Worm (Caenorhabditis elegans) whole organism, L1 larva: ENCODE measurements around the gene T21B10.4.

Experiments
- aly-2 ChIP-seq: fragments of 150-350 bp; optimal IDR thresholded peaks from 2 replicates; lab custom pipeline; 2014; ENCODE audit warnings: missing biosample characterization, missing genetic modification characterization
- ama-1 ChIP-seq: fragments of 150-350 bp; optimal IDR thresholded peaks from 2 replicates; lab custom pipeline; 2014
- blmp-1 ChIP-seq: fragments of 150-350 bp; optimal IDR thresholded peaks from 2 replicates; lab custom pipeline; 2014; ENCODE audit warnings: missing biosample characterization, missing genetic modification characterization
- efl-1 ChIP-seq, 4 experiments: fragments of 150-350 bp; optimal IDR thresholded peaks in 3 of 4; peaks in 1 of 4; 1 replicate in 1 of 4; 2 replicates in 3 of 4; lab custom pipeline; 2014; ENCODE audit warnings: missing biosample characterization in 2 of 4, missing genetic modification characterization in 2 of 4, missing genetic modification reagents in 2 of 4
- lir-3 ChIP-seq: sonication (generic microtip); optimal IDR thresholded peaks from 2 replicates; lab custom pipeline; 2016; ENCODE audit warnings: mild to moderate bottlenecking, missing genetic modification characterization, moderate library complexity, missing compliant biosample characterization; ENCODE audit not compliant: poor library complexity
- mef-2 ChIP-seq: fragments of 150-350 bp; optimal IDR thresholded peaks from 2 replicates; lab custom pipeline; 2014; ENCODE audit warnings: missing biosample characterization, missing genetic modification characterization
- nhr-11 ChIP-seq: fragments of 150-350 bp; optimal IDR thresholded peaks from 2 replicates; lab custom pipeline; 2014; ENCODE audit warnings: missing biosample characterization, missing genetic modification characterization
- sup-37 ChIP-seq: fragments of 200-800 bp; sonication (Bioruptor generic); optimal IDR thresholded peaks from 2 replicates; lab custom pipeline; 2018; ENCODE audit warnings: mild to moderate bottlenecking, missing genetic modification characterization, missing compliant biosample characterization
- tlp-1 ChIP-seq: fragments of 150-350 bp; optimal IDR thresholded peaks from 2 replicates; lab custom pipeline; 2014; ENCODE audit warnings: missing biosample characterization, missing genetic modification characterization

DNA sequence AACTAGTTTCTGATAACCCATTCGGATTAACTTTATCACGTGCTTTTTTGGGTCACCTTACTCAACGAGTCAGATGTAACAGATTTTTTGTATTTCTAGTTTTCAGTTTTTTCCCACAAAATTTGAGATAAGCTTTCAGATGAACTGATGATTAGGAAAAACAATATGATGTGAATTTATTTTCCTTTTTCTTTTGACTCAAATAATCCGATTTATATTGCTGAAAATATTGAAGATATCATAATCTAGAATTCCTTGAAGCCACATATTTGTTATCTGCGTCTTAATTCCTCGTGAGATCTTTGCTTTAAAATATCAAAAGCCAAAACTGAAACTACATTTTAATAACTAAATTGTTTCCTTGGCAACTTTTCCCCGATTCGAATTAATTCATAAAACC is 24.0 kb upstream of the T21B10.4 start:
- TF ChIP-seq efl-1 (optimal IDR thresholded peaks at IDR 0.05; lab: Kevin White, UChicago) (no peak), efl-1 (GFP tag; optimal IDR thresholded peaks at IDR 0.05 in 1 of 2; lab: Kevin White, UChicago) (no peak), ama-1 (lab: Kevin White, UChicago) (no peak), sup-37 (GFP tag; lab: Kevin White, UChicago) (no peak), mef-2 (no peak), lir-3 (tag; lab: Kevin White, UChicago) (no peak), aly-2 (tag; lab: Kevin White, UChicago) (no peak), nhr-11 (tag; lab: Kevin White, UChicago) (no peak), tlp-1 (no peak), blmp-1 (tag; lab: Kevin White, UChicago) (no peak)
